Worm (Caenorhabditis elegans): ENCODE data around the gene dmsr-16.

DNA sequence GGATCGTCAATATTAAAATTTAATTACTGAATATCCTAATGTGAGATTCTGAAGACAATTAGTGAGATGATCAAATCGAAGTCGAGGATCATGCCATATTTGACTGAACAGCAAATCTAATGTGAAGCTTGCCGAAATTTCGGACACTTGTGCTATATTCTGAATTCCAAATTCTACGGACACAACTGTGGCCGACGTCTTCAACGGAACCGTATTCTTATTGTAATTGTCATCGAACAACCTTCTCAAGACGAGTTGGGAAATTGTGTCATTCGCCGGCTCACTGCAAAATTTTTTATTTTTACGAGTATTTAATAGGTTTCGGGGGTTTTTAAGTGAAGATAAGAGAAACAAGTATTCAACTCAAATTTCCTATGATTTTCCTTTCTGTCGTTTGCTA is 33.6 kb upstream of the dmsr-16 start, which contains the start of gene T15B7.1:
- TF ChIP-seq him-1 (tag; optimal IDR thresholded peaks at IDR 0.05) (no peak), W03F9.2 (tag; optimal IDR thresholded peaks at IDR 0.05) (no peak), dao-5 (tag; optimal IDR thresholded peaks at IDR 0.05) (no peak)

All from whole organism, L4/young adult.